Fruit fly (Drosophila melanogaster): Measurements from ENCODE around the gene Tm2.

The Tm2 gene

DNA sequence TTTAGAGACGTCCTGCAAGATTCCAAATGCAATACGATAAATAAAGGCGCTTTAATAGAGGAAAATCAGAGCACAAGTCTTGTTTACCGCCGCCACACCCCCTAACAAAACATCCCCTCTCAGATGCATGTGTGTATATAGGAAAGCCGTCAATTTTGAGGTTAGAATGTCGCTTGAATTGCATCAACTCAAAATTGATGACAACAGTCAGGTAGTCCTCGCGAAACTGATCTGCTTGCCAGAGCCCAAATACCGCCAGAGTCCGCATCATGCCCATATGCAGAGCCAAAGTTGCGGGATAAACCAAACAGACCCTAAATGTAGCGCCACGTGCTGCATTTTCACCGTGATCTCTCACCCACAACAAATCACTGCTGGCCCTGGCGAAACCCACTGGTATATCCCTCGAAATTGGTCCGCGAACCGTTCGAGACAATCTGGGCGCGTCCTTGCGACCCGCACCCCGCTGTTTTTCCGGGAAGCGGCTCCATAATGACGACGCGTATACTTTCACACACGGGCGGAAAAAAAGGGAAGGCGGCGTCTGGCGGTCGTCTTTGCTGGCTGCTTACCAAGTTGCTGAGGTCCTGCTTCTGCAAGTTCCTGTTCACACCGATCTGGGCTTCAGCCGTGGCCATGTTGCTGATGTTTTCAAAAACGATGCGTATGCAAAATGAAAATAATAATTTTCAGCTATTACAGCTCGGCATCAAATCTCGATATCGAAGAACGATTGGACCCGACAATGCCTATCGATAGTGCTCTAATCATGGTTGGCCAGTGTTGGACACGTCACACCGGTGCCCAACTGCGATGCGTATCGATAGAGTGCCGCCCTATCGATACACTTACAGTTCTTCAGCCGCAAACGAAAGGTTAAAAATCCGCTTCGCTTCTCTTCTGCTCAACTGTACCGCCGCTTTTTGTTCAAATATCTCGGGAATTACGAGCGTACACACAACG, 47.0 kb upstream of the Tm2 start, which contains the start of the genes eIF2gamma and Set (continued):
- TF ChIP-seq CG11723 (GFP tag; optimal IDR thresholded peaks at IDR 0.05) (no peak), Lpt (GFP tag; optimal IDR thresholded peaks at IDR 0.05) (no peak), cg (GFP tag; optimal IDR thresholded peaks at IDR 0.05) (no peak), MESR4 (GFP tag; optimal IDR thresholded peaks at IDR 0.05) (peak; percentile 53), bowl (GFP tag; IDR thresholded peaks at IDR 0.05) (no peak), NFAT (GFP tag; IDR thresholded peaks at IDR 0.05) (peak; percentile 66), fu2 (GFP tag; optimal IDR thresholded peaks at IDR 0.05) (peak; percentile 33), ewg (GFP tag; optimal IDR thresholded peaks at IDR 0.05) (no peak)

DNA sequence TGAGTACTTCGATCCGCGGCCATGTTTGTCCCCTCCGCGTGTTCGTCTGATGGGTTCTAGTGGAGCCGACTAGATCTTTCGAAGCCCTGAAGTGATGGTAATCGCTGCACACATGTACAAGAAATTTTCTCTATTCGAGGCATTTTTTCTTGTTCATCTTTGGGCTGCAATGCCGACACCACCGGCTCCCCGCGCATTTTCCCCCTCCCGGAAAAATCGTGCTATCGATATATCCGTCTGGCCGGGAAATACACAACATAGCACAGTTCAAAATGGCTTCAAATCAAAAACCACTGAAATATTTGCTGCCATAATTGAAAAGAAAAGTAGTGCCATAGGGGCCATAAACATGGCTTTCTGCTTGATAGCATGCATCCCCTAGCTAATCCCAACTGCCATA, 46.0 kb upstream of the Tm2 start:
- TF ChIP-seq HLH4C (GFP tag; IDR thresholded peaks at IDR 0.05; ENCODE audit: partially characterized antibody) (peak; percentile 6; the same call in 2 of the 3 replicates), CG34422 (GFP tag; IDR thresholded peaks at IDR 0.05) (no peak), phol (tag; optimal IDR thresholded peaks at IDR 0.05) (peak; percentile 30), Dref (GFP tag; IDR thresholded peaks at IDR 0.05) (peak; percentile 65), CG16813 (GFP tag; IDR thresholded peaks at IDR 0.05; ENCODE audit: partially characterized antibody) (0 out of 3 replicates have a peak, but pooled peaks have one; percentile 16), ato (GFP tag; IDR thresholded peaks at IDR 0.05; ENCODE audit: partially characterized antibody) (0 out of 2 replicates have a peak, but pooled peaks have one; percentile 30), CG13296 (GFP tag; optimal IDR thresholded peaks at IDR 0.05) (no peak), E2f2 (GFP tag; IDR thresholded peaks at IDR 0.05) (peak; percentile 43; the same call in 1 of the 2 replicates), mld (GFP tag; IDR thresholded peaks at IDR 0.05; ENCODE audit: partially characterized antibody) (0 out of 3 replicates have a peak, but pooled peaks have one; percentile 17), amos (GFP tag; IDR thresholded peaks at IDR 0.05; ENCODE audit: partially characterized antibody) (peak; percentile 33; the same call in 1 of the 2 replicates), Dp (GFP tag; optimal IDR thresholded peaks at IDR 0.05) (peak; percentile 29), pzg (GFP tag; optimal IDR thresholded peaks at IDR 0.05) (no peak), unc-4 (GFP tag; IDR thresholded peaks at IDR 0.05; ENCODE audit: partially characterized antibody) (peak; percentile 37), crol (GFP tag; IDR thresholded peaks at IDR 0.05) (peak; percentile 87), hbn (GFP tag; IDR thresholded peaks at IDR 0.05; ENCODE audit: partially characterized antibody) (peak; percentile 30), repo (GFP tag; optimal IDR thresholded peaks at IDR 0.05) (no peak)

DNA sequence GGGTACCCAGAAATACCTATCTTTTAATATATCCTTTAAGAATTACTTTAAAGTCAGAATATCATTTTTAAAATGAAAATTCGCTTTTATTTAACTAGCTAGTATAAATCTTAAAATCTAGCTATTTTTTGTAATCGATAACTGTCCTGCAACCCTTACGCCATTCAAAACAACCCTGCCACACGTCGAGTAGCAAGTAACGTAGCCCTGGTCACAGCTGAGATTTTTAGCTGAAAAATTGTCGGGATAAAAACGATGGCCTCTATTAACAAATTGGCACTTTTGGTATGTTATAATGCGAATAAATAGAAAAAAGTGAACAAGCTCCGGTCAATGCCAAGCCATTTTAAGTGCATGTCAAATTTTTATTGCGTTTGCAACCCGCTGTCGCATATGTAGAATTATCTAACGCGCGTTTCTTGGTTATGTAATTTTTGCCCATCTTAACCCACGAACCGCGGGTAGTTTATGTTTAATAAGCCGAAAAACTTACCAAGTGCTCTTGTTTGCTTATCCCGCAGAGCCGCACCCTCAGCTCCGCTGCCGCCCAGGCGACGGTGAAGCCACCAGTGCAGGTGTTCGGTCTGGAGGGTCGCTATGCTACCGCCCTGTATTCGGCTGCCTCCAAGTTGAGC, 44.5 kb upstream of the Tm2 start, which contains the start of gene ATPsynO:
Gene ATPsynO, plus strand, starts transcription at position 186 of the 635 bp plus-strand sequence.
- TF ChIP-seq CG4617 (GFP tag; optimal IDR thresholded peaks at IDR 0.05; ENCODE audit: borderline replicate concordance): peak; percentile 69
- TF ChIP-seq Eip74EF (GFP tag; optimal IDR thresholded peaks at IDR 0.05): no peak
- TF ChIP-seq Dll (GFP tag; IDR thresholded peaks at IDR 0.05; ENCODE audit: partially characterized antibody): 0 out of 4 replicates have a peak, but pooled peaks have one; percentile 29
- TF ChIP-seq trem (tag; optimal IDR thresholded peaks at IDR 0.05): peak; percentile 69
- TF ChIP-seq fd64A (GFP tag; optimal IDR thresholded peaks at IDR 0.05): no peak
- TF ChIP-seq CG32767 (GFP tag; IDR thresholded peaks at IDR 0.05): no peak
- TF ChIP-seq chn (GFP tag; optimal IDR thresholded peaks at IDR 0.05): no peak
- peak; percentile 97 for TF ChIP-seq YL-1 (GFP tag; optimal IDR thresholded peaks at IDR 0.05)
- TF ChIP-seq crp (GFP tag; optimal IDR thresholded peaks at IDR 0.05): peak; percentile 8 to 86
- TF ChIP-seq CG5245 (GFP tag; optimal IDR thresholded peaks at IDR 0.05): no peak
- peak; percentile 57 for TF ChIP-seq dm (GFP tag; optimal IDR thresholded peaks at IDR 0.05)
- no peak for TF ChIP-seq CG6654 (GFP tag; optimal IDR thresholded peaks at IDR 0.05)
- TF ChIP-seq Rfx (GFP tag; IDR thresholded peaks at IDR 0.05): peak; percentile 38
- TF ChIP-seq CG3726 (GFP tag; IDR thresholded peaks at IDR 0.05): no peak
- peak; percentile 28 for TF ChIP-seq CG13624 (GFP tag; optimal IDR thresholded peaks at IDR 0.05)
- no peak for TF ChIP-seq CG2199 (GFP tag; IDR thresholded peaks at IDR 0.05)
- TF ChIP-seq ham (GFP tag; IDR thresholded peaks at IDR 0.05): no peak
- peak in 1 of 2 experiments; percentile 32 for TF ChIP-seq dpn (GFP tag; optimal IDR thresholded peaks at IDR 0.05)
- peak; percentile 64 for TF ChIP-seq sug (tag; optimal IDR thresholded peaks at IDR 0.05)
- TF ChIP-seq chinmo (GFP tag; IDR thresholded peaks at IDR 0.05; ENCODE audit: partially characterized antibody): peak; percentile 59; the same call in 1 of the 4 replicates
